Worm (Caenorhabditis elegans) whole organism, L4 larva: ENCODE results near the gene nhr-92.
"Not testable (repeated sequence)": the region's sequence is repeated elsewhere in the genome, so short reads cannot be mapped to it uniquely, and the experiment has no call there.

Experiments
- F26F4.8 ChIP-seq: fragments of 200-800 bp; sonication (Bioruptor generic); conservative IDR thresholded peaks from 2 replicates; pipeline ENCODE4 v1.3.6; 2022; ENCODE audit warnings: missing genetic modification characterization, missing compliant biosample characterization
- Y48G9A.11 ChIP-seq: fragments of 200-800 bp; sonication (Bioruptor generic); IDR thresholded peaks from 2 replicates; pipeline ENCODE4 v1.3.6; 2022; ENCODE audit warnings: missing genetic modification reagents, missing genetic modification characterization, missing compliant biosample characterization
- Y75B8A.6 ChIP-seq: fragments of 200-800 bp; sonication (Bioruptor generic); IDR thresholded peaks from 2 replicates; pipeline ENCODE4 v1.3.6; 2022; ENCODE audit warnings: missing genetic modification reagents, missing genetic modification characterization, missing compliant biosample characterization
- aha-1 ChIP-seq: fragments of 150-350 bp; peaks from one replicate; lab custom pipeline; 2014; ENCODE audit warnings: missing biosample characterization, missing genetic modification characterization
- aly-2 ChIP-seq: sonication (generic microtip); optimal IDR thresholded peaks from 2 replicates; lab custom pipeline; 2018; ENCODE audit warnings: missing biosample characterization, missing genetic modification characterization
- attf-4 ChIP-seq: sonication (generic microtip); optimal IDR thresholded peaks from 3 replicates; lab custom pipeline; 2017; ENCODE audit warnings: missing biosample characterization, missing genetic modification characterization
- ceh-20 ChIP-seq: fragments of 200-800 bp; sonication (Bioruptor generic); IDR thresholded peaks from 2 replicates; pipeline ENCODE4 v1.3.6; 2022; ENCODE audit warnings: missing genetic modification reagents, missing genetic modification characterization, missing compliant biosample characterization
- ceh-32 ChIP-seq: sonication (generic microtip); optimal IDR thresholded peaks from 2 replicates; lab custom pipeline; 2016; ENCODE audit warnings: mild to moderate bottlenecking, missing genetic modification characterization, missing compliant biosample characterization; ENCODE audit not compliant: poor library complexity
- ceh-62 ChIP-seq: sonication (generic microtip); optimal IDR thresholded peaks from 2 replicates; lab custom pipeline; 2017; ENCODE audit warnings: missing biosample characterization, missing genetic modification characterization
- cey-2 ChIP-seq: sonication (generic microtip); optimal IDR thresholded peaks from 3 replicates; lab custom pipeline; 2017; ENCODE audit warnings: missing genetic modification characterization, mild to moderate bottlenecking, missing compliant biosample characterization, antibody characterized with exemption, borderline replicate concordance; ENCODE audit not compliant: insufficient read depth
- ctbp-1 ChIP-seq: fragments of 200-800 bp; sonication (Bioruptor generic); IDR thresholded peaks from 2 replicates; pipeline ENCODE4 v1.3.6; 2022; ENCODE audit warnings: missing genetic modification reagents, missing genetic modification characterization, missing compliant biosample characterization
- daf-12 ChIP-seq: fragments of 150-350 bp; optimal IDR thresholded peaks from 2 replicates; lab custom pipeline; 2014; ENCODE audit warnings: missing biosample characterization, missing genetic modification reagents, missing genetic modification characterization
- daf-8 ChIP-seq: fragments of 200-800 bp; sonication (Bioruptor generic); IDR thresholded peaks from 2 replicates; pipeline ENCODE4 v1.3.6; 2022; ENCODE audit warnings: missing genetic modification characterization, missing compliant biosample characterization
- dmd-6 ChIP-seq: fragments of 200-800 bp; sonication (Bioruptor generic); IDR thresholded peaks from 2 replicates; pipeline ENCODE4 v1.3.6; 2022; ENCODE audit warnings: missing genetic modification reagents, missing genetic modification characterization, missing compliant biosample characterization
- dpl-1 ChIP-seq: fragments of 150-350 bp; optimal IDR thresholded peaks from 2 replicates; lab custom pipeline; 2014; ENCODE audit warnings: missing biosample characterization, missing genetic modification reagents, missing genetic modification characterization
- dve-1 ChIP-seq: sonication (generic microtip); optimal IDR thresholded peaks from 2 replicates; lab custom pipeline; 2017; ENCODE audit warnings: antibody characterized with exemption, mild to moderate bottlenecking, missing genetic modification characterization, missing compliant biosample characterization; ENCODE audit not compliant: insufficient read depth
- egl-27 ChIP-seq: sonication (generic microtip); optimal IDR thresholded peaks from 3 replicates; lab custom pipeline; 2017; ENCODE audit warnings: missing biosample characterization, missing genetic modification reagents, missing genetic modification characterization
- egl-43 ChIP-seq: fragments of 200-800 bp; sonication (Bioruptor generic); IDR thresholded peaks from 2 replicates; pipeline ENCODE4 v1.3.6; 2022; ENCODE audit warnings: missing genetic modification reagents, missing genetic modification characterization, missing compliant biosample characterization
- fos-1 ChIP-seq: fragments of 150-350 bp; optimal IDR thresholded peaks from 2 replicates; lab custom pipeline; 2014; ENCODE audit warnings: missing biosample characterization, missing genetic modification characterization
- hlh-11 ChIP-seq: fragments of 200-800 bp; sonication (Bioruptor generic); optimal IDR thresholded peaks from 2 replicates; lab custom pipeline; 2018; ENCODE audit warnings: mild to moderate bottlenecking, missing genetic modification characterization, missing compliant biosample characterization
- hlh-30 ChIP-seq: sonication (generic microtip); optimal IDR thresholded peaks from 2 replicates; lab custom pipeline; 2017; ENCODE audit warnings: antibody characterized with exemption, mild to moderate bottlenecking, missing genetic modification characterization, missing compliant biosample characterization; ENCODE audit not compliant: insufficient read depth
- jun-1 ChIP-seq: fragments of 150-350 bp; optimal IDR thresholded peaks from 2 replicates; lab custom pipeline; 2014; ENCODE audit warnings: missing biosample characterization, missing genetic modification reagents, missing genetic modification characterization
- lin-13 ChIP-seq: fragments of 150-350 bp; optimal IDR thresholded peaks from 2 replicates; lab custom pipeline; 2014; ENCODE audit warnings: missing biosample characterization, missing genetic modification reagents, missing genetic modification characterization
- lin-29 ChIP-seq: fragments of 200-800 bp; sonication (Bioruptor generic); IDR thresholded peaks from 2 replicates; pipeline ENCODE4 v1.3.6; 2022; ENCODE audit warnings: missing genetic modification reagents, missing genetic modification characterization, missing compliant biosample characterization
- lsy-2 ChIP-seq, 2 experiments: fragments of 150-350 bp in 1 of 2; sonication (generic microtip) in 1 of 2; optimal IDR thresholded peaks; 2 replicates each; lab custom pipeline; 2014 to 2017; ENCODE audit warnings: missing biosample characterization in 2 of 2, missing genetic modification characterization in 2 of 2
- madf-9 ChIP-seq: fragments of 200-800 bp; sonication (Bioruptor generic); conservative IDR thresholded peaks from 2 replicates; pipeline ENCODE4 v1.3.6; 2022; ENCODE audit warnings: missing genetic modification reagents, missing genetic modification characterization, missing compliant biosample characterization
- mdl-1 ChIP-seq, 2 experiments: fragments of 150-350 bp in 1 of 2; sonication (generic microtip) in 1 of 2; optimal IDR thresholded peaks; 2 replicates each; lab custom pipeline; 2014 to 2017; ENCODE audit warnings: missing biosample characterization in 2 of 2, missing genetic modification characterization in 2 of 2
- mep-1 ChIP-seq: fragments of 150-350 bp; sonication (generic microtip); optimal IDR thresholded peaks from 3 replicates; lab custom pipeline; 2014; ENCODE audit warnings: missing biosample characterization, missing genetic modification characterization
- mes-2 ChIP-seq: sonication (generic microtip); optimal IDR thresholded peaks from 2 replicates; lab custom pipeline; 2016; ENCODE audit warnings: missing genotype, mild to moderate bottlenecking, missing genetic modification characterization, missing compliant biosample characterization; ENCODE audit not compliant: poor library complexity, severe bottlenecking
- mxl-2 ChIP-seq: fragments of 200-800 bp; sonication (Bioruptor generic); conservative IDR thresholded peaks from 2 replicates; pipeline ENCODE4 v1.3.6; 2022; ENCODE audit warnings: missing genetic modification reagents, missing genetic modification characterization, missing compliant biosample characterization
- mxl-3 ChIP-seq: fragments of 200-800 bp; sonication (Bioruptor generic); optimal IDR thresholded peaks from 2 replicates; lab custom pipeline; 2018; ENCODE audit warnings: mild to moderate bottlenecking, missing genetic modification characterization, missing compliant biosample characterization
- nhr-111 ChIP-seq: fragments of 200-800 bp; sonication (Bioruptor generic); optimal IDR thresholded peaks from 2 replicates; lab custom pipeline; 2018; ENCODE audit warnings: mild to moderate bottlenecking, missing genetic modification characterization, missing compliant biosample characterization
- nhr-237 ChIP-seq: sonication (generic microtip); optimal IDR thresholded peaks from 2 replicates; lab custom pipeline; 2017; ENCODE audit warnings: missing biosample characterization, missing genetic modification characterization
- nhr-25 ChIP-seq: sonication (generic microtip); optimal IDR thresholded peaks from 2 replicates; lab custom pipeline; 2017; ENCODE audit warnings: missing genetic modification characterization, mild to moderate bottlenecking, missing compliant biosample characterization, antibody characterized with exemption, moderate library complexity, borderline replicate concordance; ENCODE audit not compliant: insufficient read depth
- nhr-28 ChIP-seq: fragments of 150-350 bp; optimal IDR thresholded peaks from 2 replicates; lab custom pipeline; 2014; ENCODE audit warnings: missing biosample characterization, missing genetic modification characterization
- nhr-41 ChIP-seq: fragments of 200-800 bp; sonication (Bioruptor generic); IDR thresholded peaks from 2 replicates; pipeline ENCODE4 v1.3.6; 2022; ENCODE audit warnings: missing genetic modification reagents, missing genetic modification characterization, missing compliant biosample characterization
- nhr-6 ChIP-seq: fragments of 150-350 bp; optimal IDR thresholded peaks from 2 replicates; lab custom pipeline; 2014; ENCODE audit warnings: missing biosample characterization, missing genetic modification characterization
- nhr-76 ChIP-seq: fragments of 150-350 bp; optimal IDR thresholded peaks from 2 replicates; lab custom pipeline; 2014; ENCODE audit warnings: missing biosample characterization, missing genetic modification characterization
- nhr-77 ChIP-seq: fragments of 150-350 bp; optimal IDR thresholded peaks from 2 replicates; lab custom pipeline; 2014; ENCODE audit warnings: missing biosample characterization, missing genetic modification characterization
- snpc-1.2 ChIP-seq: fragments of 200-800 bp; sonication (Bioruptor generic); IDR thresholded peaks from 2 replicates; pipeline ENCODE4 v1.3.6; 2022; ENCODE audit warnings: missing genetic modification reagents, missing genetic modification characterization, missing compliant biosample characterization
- snpc-4 ChIP-seq: fragments of 150-350 bp; optimal IDR thresholded peaks from 2 replicates; lab custom pipeline; 2014; ENCODE audit warnings: missing biosample characterization, missing genetic modification characterization
- unc-130 ChIP-seq: sonication (generic microtip); optimal IDR thresholded peaks from 2 replicates; lab custom pipeline; 2016; ENCODE audit warnings: missing genetic modification reagents, missing genetic modification characterization, missing compliant biosample characterization
- unc-39 ChIP-seq: sonication (generic microtip); optimal IDR thresholded peaks from 2 replicates; lab custom pipeline; 2017; ENCODE audit warnings: missing biosample characterization, missing genetic modification characterization
- unc-62 ChIP-seq, 3 experiments: fragments of 150-350 bp in 1 of 3; sonication (generic microtip); optimal IDR thresholded peaks in 2 of 3; peaks in 1 of 3; 1 replicate in 1 of 3; 2 replicates in 2 of 3; lab custom pipeline; 2014 to 2017; ENCODE audit warnings: missing biosample characterization in 3 of 3, missing genetic modification characterization in 3 of 3, missing genetic modification reagents in 3 of 3, missing genotype in 1 of 3
- zip-2 ChIP-seq: fragments of 150-350 bp; optimal IDR thresholded peaks from 2 replicates; lab custom pipeline; 2014; ENCODE audit warnings: missing biosample characterization, missing genetic modification characterization

Gene nhr-92

DNA sequence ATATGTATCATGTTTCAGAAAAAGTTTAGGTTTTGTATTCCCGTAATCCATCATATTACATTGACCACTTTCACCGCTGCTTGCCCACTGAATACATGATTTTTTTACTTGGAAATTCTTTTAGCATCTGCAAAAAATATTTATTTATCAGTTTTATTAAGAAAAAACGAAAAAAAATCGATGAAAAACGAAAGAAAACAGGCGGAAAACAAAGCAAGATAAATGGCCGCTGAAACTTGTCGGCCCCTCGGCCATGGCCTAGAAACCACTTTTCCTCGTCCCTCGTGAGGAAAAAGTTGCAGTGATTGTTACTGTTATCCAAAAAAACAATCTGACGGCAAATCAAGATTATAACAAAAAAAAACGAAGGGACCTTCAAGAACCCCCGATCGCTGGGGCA is 9.9 kb upstream of the nhr-92 start, which contains the start of gene dsl-3:
dsl-3 (plus strand) TSS at position 301 of the 400 bp plus-strand sequence.
- not testable (repeated sequence) for TF ChIP-seq lsy-2 (tag; optimal IDR thresholded peaks at IDR 0.05; lab: Kevin White, UChicago); cey-2; madf-9 (GFP tag; lab: Robert Waterston, UW)

DNA sequence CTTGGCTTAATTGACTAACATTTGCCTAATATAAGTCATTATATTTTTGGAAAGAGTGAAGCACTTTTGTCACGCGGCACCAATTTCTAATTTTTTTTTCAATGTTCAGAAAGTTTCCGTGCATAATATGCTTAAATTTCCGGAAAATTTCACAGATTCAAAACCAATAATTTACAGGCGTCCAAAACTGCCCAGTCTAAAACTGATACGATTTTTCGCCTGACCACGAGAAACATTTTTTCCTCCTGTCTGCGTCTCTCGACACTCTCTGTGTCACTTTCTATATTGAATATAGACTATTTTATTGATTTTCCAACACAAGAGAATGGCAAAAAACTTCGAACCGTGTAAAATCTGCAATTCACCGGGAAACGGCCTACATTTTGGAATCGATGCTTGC is 6.3 kb upstream of the nhr-92 start, which contains the start of gene nhr-122:
nhr-122 (plus strand) TSS at position 301 of the 400 bp plus-strand sequence.
- TF ChIP-seq snpc-1.2 (GFP tag; lab: Robert Waterston, UW), result no peak
- TF ChIP-seq hlh-30 (tag; lab: Kevin White, UChicago), result peak; percentile 12
- TF ChIP-seq lin-29 (GFP tag; lab: Robert Waterston, UW), result no peak
- no peak for TF ChIP-seq unc-130
- TF ChIP-seq egl-27 (tag; lab: Kevin White, UChicago), result no peak
- no peak for TF ChIP-seq egl-43 (GFP tag; lab: Robert Waterston, UW)
- peak in 1 of 2 experiments; percentile 36 for TF ChIP-seq mdl-1 (tag; optimal IDR thresholded peaks at IDR 0.05; lab: Kevin White, UChicago)
- TF ChIP-seq aha-1, result peak; percentile 9
- peak; percentile 30 for TF ChIP-seq mes-2 (tag; lab: Kevin White, UChicago)
- TF ChIP-seq jun-1 (tag; lab: Kevin White, UChicago), result no peak
- no peak for TF ChIP-seq zip-2 (tag; lab: Kevin White, UChicago)
- peak; percentile 21 for TF ChIP-seq dve-1 (tag; lab: Kevin White, UChicago)
- TF ChIP-seq, all 104 proteins: peak for 5

DNA sequence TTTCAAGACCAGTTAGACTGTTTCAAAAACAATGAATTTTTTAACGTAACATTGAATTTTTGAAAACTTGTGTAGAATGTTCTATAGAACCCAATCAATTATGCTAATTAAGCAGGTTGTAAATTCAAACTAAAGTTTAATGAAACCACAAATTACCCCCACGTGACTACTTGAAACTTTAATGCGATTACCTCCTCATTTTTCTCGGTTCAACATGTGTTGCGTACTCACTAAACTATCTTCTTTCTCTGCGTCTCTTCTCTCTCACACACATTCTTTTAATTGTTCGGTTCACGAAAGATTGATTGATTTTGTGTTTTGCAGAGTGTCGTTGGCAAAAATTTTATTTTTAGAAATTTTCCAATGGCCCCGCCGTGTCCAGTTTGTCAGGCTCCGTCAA is 3.8 kb downstream of the nhr-92 start, which contains the start of gene nhr-87:
nhr-87 (plus strand) TSS at position 318 of the 400 bp plus-strand sequence.
- TF ChIP-seq mep-1 (peak; percentile 27), ceh-20 (GFP tag; lab: Robert Waterston, UW) (no peak), aly-2 (tag; lab: Kevin White, UChicago) (no peak), nhr-6 (no peak), nhr-237 (tag; lab: Kevin White, UChicago) (no peak), Y75B8A.6 (GFP tag; lab: Robert Waterston, UW) (no peak), mxl-3 (peak; percentile 45), snpc-4 (tag; lab: Kevin White, UChicago) (no peak), hlh-11 (peak; percentile 39), dve-1 (tag; lab: Kevin White, UChicago) (peak; percentile 38), hlh-30 (tag; lab: Kevin White, UChicago) (peak; percentile 75), daf-8 (GFP tag; lab: Robert Waterston, UW) (no peak), dmd-6 (peak; percentile 51), ctbp-1 (no peak), nhr-28 (tag; lab: Kevin White, UChicago) (peak; percentile 52), mxl-2 (GFP tag; lab: Robert Waterston, UW) (no peak), cey-2 (no peak), mdl-1 (tag; optimal IDR thresholded peaks at IDR 0.05; lab: Kevin White, UChicago) (peak in 1 of 2 experiments; percentile 20), nhr-41 (GFP tag; lab: Robert Waterston, UW) (no peak), lsy-2 (tag; optimal IDR thresholded peaks at IDR 0.05; lab: Kevin White, UChicago) (peak in 1 of 2 experiments; percentile 22), dpl-1 (no peak)

DNA sequence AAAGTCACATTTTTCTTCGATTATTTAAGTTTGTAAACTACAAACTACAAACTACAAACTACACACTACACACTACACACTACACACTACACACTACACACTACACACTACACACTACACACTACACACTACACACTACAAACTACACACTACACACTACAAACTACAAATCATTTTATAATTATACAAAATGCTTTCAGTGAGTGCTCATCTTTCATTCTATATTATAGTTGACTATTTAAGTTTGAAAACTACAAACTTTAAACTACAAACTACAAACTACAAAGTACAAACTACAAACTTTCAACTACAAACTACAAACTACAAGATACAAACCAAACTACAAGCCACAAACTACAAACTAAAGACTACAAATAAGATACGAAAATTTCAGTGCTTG is 4.6 kb downstream of the nhr-92 start:
- TF ChIP-seq unc-62 (GFP tag; optimal IDR thresholded peaks at IDR 0.05 in 1 of 2; lab: Kevin White, UChicago) (no peak), unc-62 (tag; optimal IDR thresholded peaks at IDR 0.05; lab: Kevin White, UChicago) (no peak), nhr-111 (GFP tag; lab: Kevin White, UChicago) (no peak), nhr-28 (tag; lab: Kevin White, UChicago) (peak; percentile 100), snpc-4 (tag; lab: Kevin White, UChicago) (no peak), Y48G9A.11 (GFP tag; lab: Robert Waterston, UW) (no peak), attf-4 (tag; lab: Kevin White, UChicago) (no peak), fos-1 (tag; lab: Kevin White, UChicago) (no peak), lin-13 (GFP tag; lab: Kevin White, UChicago) (peak; percentile 76), ceh-62 (no peak), nhr-77 (tag; lab: Kevin White, UChicago) (peak; percentile 55), F26F4.8 (no peak), daf-12 (tag; lab: Kevin White, UChicago) (no peak), nhr-25 (tag; lab: Kevin White, UChicago) (no peak), ceh-32 (tag; lab: Kevin White, UChicago) (no peak), nhr-76 (tag; lab: Kevin White, UChicago) (no peak), unc-39 (tag; lab: Kevin White, UChicago) (no peak), mxl-3 (no peak)
